Fruit fly (Drosophila melanogaster) ovary, adult (tissue): ENCODE results near the gene CG18675.

Experiments used
- CG17801 ChIP-seq: fragments of 200-800 bp; optimal IDR thresholded peaks from 2 replicates; lab custom pipeline; 2019; ENCODE audit warnings: missing biosample characterization, mild to moderate bottlenecking, missing genetic modification characterization, moderate library complexity; ENCODE audit not compliant: partially characterized antibody

CG18675 gene

dm6 chr3L:4215079-4215478 is 41.4 kb downstream of the CG18675 start, which contains the start of gene Cpr64Ad:
TSS of gene Cpr64Ad (plus strand) at chr3L:4215379.
- no peak for TF ChIP-seq CG17801

dm6 chr3L:4219291-4220228 is 45.9 kb downstream of the CG18675 start:
- TF ChIP-seq CG17801: no peak

- no peak for TF ChIP-seq CG17801
Measured at dm6 chr3L:4220679-4221078, 47.0 kb downstream of the CG18675 start.

DNA sequence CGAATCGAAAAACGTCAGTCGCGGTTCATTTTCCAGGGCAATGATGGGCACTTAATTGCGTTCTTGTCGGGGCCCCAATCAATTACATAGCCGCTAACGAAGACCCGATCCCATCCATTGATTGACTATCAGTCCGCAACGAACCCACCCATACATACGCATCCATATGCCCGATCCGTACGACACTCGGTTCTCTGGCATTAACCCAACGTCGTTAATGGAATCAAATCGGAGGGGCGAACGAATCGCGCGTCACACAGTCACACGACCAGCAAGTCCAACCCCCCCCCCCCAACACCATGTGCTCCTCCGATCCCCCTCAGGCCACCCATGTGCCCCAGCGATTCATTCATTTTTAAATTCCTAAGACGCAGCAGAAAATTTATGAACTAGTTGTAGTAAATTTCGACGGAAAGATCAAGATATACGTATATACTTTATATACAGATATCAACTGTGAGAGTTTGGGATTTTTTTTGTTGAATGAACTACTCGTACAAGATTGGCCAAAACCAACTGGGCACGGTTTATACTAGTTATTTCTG is 47.6 kb downstream of the CG18675 start:
- no peak for TF ChIP-seq CG17801

- TF ChIP-seq CG17801: no peak
Measured at dm6 chr3L:4221792-4222191, 48.1 kb downstream of the CG18675 start.

DNA sequence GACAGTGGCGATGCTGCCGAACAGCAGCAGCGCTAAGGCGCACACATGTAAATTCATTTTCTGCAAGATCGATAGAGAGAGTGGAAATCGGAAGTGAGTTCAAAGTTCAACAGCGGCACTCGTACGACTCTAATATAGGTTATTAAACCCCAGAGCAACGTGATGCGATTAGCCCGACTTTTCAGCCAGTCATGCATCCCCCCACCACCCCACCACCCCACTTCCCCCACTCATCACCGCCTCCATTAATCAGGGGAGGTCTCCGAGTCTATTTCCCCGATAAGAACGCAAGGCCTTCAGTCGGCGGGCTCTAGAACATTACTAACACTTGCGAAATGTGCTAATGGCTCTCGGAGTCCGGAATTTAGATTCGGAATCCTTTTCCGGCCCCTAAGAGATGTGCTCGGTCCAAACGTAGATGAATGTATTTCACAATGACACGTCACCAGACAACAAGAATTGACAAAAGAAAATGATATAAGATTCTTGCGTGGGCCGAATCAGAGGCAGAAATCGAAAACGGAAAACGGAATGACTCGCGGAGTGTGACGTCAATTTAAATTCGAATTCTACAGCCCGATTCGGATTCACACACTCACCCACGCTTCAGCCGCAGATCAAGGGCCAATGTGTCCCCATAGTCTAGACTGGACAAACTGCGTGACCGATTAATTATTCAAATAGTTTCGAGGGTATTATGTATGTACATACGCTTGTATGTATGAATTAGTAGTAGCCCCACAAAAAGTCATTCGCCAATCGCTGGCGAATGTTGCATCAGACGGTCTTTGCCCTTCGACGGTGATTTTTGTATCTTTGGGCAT is 52.2 kb downstream of the CG18675 start:
- TF ChIP-seq CG17801: no peak

DNA sequence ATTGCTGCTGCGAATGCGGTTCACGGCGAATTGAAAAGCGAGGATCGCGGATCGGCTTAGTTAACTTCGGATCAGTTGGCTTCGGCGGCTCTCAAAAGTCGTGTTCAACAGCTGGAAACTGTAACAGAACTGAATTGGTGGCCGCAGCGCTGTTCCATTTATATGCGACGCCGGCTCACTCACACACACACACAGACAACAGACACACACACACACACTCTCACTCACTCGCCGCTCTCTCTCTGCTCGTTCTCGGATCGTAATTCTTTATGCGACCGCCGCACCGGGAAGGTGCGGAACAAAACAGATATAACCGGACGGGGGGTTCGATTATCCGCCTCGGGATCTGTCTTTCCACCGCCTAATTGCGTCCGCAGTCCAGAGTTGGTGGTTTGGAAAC is 53.5 kb downstream of the CG18675 start, which contains the start of gene CG46460:
CG46460 (minus strand) TSS at position 139 of the 400 bp plus-strand sequence.
- TF ChIP-seq CG17801: no peak

dm6 chr3L:4228187-4228836 is 54.6 kb downstream of the CG18675 start:
- peak; percentile 57 for TF ChIP-seq CG17801

- TF ChIP-seq CG17801: no peak
Measured at dm6 chr3L:4229365-4229967, 55.8 kb downstream of the CG18675 start.

DNA sequence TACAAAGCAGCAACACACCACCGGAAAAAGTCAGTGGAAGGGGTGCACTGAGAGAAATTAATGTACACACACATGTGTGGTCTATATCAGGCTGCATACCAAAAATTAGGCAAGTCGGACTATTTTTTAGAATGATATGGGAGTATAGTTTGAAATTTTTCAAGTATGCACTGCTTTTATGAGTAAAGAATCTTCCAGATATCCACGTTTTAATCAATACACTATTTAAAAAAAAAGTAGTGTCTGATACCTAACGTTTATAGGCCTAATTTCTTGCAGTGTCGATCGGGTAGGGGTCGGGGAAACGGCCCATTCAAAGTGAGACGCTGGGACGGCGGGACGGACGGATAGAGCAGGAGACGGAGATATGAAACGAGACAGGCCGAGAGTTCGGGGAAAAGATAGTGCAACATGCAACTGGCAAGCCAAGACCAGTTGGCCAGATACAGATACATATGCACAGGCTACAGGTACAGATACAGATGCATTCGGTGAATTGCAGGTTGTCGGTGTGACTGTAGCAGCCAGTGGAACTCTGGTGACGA is 56.7 kb downstream of the CG18675 start:
- TF ChIP-seq CG17801: peak; percentile 46

DNA sequence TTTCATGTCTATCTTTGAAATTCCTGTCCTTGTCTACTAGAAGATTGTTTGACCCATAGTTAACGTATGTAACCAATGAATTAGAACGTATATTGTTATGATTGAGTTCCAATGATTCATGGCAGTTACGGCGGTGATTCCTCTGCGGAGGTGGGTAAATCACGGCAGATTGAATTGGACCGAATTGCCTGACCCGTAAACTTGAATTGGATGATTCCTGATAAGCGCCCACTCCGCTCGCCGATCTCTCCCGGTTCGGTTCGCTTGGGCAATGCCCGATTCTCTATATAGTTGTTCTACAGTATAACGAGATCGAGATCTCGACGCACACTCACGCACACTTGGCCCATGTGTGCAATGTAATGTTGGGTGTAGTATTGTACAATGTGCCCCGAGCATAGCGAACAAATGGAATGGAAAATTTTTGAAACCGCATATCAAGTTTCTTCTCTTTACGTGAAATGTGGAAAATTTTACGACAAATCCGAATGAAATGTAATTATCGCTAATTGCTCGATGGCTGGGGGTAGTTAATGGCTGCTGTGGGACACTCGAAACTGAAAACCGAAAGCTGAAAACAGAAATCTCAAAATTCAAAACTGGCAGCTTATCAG is 57.8 kb downstream of the CG18675 start:
- no peak for TF ChIP-seq CG17801

DNA sequence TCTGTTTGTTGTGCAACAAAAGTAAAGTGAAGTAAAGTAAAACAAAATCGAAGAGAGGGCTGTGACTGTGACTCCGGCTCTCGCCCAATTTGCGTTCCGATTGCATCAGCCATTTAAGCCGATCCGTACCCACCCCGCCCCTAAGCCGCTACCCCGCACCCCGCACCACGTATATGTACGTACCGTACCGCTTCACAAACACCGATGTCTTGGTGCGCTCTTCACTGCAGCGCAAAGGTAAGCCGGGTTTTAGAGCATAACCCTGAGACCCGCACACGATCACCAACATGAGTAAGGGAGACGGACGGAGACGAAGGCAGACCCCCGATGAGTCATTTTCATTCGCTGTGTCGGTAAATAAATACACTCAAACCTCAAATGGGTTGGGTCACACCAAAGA is 58.5 kb downstream of the CG18675 start:
- peak; percentile 2 for TF ChIP-seq CG17801

DNA sequence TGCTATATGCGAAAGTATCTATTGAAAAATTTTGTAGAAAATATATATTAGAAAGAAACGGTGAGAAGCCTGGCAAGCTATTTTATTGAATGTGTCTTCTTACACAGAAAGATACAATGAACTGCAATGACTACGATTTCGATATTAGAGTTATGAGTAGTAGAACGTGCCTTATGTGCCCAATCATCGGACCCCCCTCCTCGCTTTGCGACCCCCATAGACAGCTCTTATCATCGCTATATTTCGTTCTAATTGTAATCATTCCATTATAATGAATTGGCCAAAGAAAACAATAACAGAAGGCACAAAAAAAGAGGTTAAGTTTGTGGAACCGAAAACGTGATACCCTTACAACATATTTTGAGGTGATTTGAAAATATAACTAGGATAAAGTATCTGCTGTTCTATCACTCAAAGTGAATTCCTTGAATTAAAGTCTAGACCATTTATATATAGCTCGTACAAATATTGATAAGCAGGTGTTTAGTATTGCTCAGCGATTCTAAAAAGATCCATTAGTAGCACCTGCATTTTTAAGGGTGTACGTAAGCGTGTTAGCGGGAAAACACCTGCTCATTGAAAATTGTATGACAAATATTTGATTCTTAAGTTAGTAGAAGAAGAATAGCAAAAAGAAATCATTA is 59.2 kb downstream of the CG18675 start:
- TF ChIP-seq CG17801: no peak

DNA sequence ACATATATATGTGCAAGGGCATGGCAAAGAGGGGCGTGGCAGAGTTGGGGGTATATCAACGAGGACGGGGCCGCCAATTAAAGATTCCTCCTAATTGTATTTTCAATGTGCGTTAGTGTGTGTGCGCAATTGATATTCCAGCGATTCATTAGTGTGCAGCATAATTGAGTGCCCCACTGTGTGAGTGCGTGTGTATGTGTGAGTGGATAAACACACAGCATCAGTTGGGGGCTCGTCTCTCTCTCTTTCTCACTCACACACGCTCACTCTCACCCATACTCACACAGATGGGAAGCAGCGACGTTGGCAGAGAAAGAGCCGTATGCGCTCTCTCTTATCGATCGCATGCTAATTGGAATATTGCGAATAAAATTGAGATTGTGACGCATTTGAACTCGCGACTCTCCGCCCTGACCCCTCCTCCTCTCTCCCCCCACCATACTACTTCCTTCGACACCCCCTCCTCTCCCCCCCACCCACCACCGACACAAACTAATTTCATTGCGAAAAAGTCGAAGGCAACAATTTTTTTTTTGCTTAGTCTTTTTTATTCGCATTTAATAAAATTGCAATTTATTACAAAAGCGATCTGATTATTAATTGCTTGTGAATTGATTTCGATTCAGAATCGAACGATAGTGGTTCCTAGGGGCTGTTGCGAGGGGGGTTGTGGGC is 60.1 kb downstream of the CG18675 start:
- TF ChIP-seq CG17801: no peak
